Fruit fly (Drosophila melanogaster) Kc167 (cell line): ENCODE results near the gene CG14537.

Source experiments
- Sin3A ChIP-seq: fragments of >200 bp; optimal IDR thresholded peaks from 2 replicates; lab custom pipeline; 2018; ENCODE audit warnings: missing external identifiers
- h ChIP-seq: fragments of >200 bp; optimal IDR thresholded peaks from 3 replicates; lab custom pipeline; 2018; ENCODE audit warnings: missing external identifiers
- insv ChIP-seq: fragments of >200 bp; optimal IDR thresholded peaks from 3 replicates; lab custom pipeline; 2018; ENCODE audit warnings: missing external identifiers

DNA sequence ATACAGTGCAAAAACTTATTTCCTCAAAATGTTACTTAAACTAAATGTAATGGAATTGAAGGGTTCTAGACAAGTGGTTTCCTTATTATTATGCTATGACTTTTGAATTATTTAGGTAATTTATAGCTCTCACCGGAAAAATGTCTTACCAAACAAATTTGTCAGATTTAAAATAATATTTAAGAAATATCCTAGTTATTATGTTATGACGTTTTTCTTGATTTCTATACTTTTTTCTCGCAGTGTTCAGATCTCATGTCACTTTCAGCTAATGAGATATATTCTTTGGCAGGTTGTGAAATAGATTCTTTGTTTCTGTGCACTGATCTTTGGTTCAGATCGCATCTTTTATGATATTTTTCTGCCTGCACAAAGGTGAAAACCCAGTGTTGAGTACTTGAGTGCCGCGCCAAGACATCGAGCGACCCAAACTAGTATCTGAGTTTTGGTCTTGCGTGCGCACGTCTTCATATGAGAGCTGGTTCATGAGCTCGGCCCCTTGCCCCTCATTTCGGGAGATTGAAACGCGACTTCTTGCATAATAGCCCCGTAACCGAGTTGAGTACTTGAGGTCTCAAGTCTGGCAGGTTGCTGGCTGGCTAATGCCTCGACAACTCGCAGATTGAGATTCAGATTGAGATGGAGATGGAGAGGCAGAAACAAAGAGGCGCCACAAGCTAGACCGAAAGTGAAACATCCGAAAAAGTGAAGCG lies 36.4 kb downstream of the CG14537 start:
- TF ChIP-seq h (lab: Kevin White, UChicago): no peak
- no peak for TF ChIP-seq insv
- TF ChIP-seq Sin3A (lab: Kevin White, UChicago): no peak
